Fruit fly (Drosophila melanogaster) whole organism, prepupa: Measurements from ENCODE around the gene Eip75B.
A peak's percentile ranks its signal among the peaks of the same experiment; 100 is the strongest.

ENCODE experiments used
- Blimp-1 ChIP-seq: fragments of 200-800 bp; sonication (Bioruptor generic); optimal IDR thresholded peaks from 3 replicates; lab custom pipeline; 2017; ENCODE audit warnings: missing biosample characterization, missing genetic modification characterization, mild to moderate bottlenecking, moderate library complexity, missing genetic modification reagents
- CG10631 ChIP-seq: fragments of 200-800 bp; sonication (Bioruptor generic); optimal IDR thresholded peaks from 2 replicates; lab custom pipeline; 2016; ENCODE audit warnings: missing biosample characterization, missing genetic modification characterization
- CG10669 ChIP-seq: fragments of 200-800 bp; sonication (Bioruptor generic); optimal IDR thresholded peaks from 3 replicates; lab custom pipeline; 2018; ENCODE audit warnings: missing biosample characterization, mild to moderate bottlenecking, missing genetic modification characterization, moderate library complexity
- CG11294 ChIP-seq: fragments of 200-800 bp; sonication (Bioruptor generic); IDR thresholded peaks from 2 replicates; pipeline ENCODE4 v1.3.6; 2022; ENCODE audit warnings: missing biosample characterization, missing genetic modification characterization
- CG11762 ChIP-seq: fragments of 200-800 bp; sonication (Bioruptor generic); optimal IDR thresholded peaks from 3 replicates; lab custom pipeline; 2016; ENCODE audit warnings: missing biosample characterization, missing genetic modification characterization; ENCODE audit not compliant: insufficient read depth
- CG11902 ChIP-seq: fragments of 200-800 bp; sonication (Bioruptor generic); optimal IDR thresholded peaks from 3 replicates; lab custom pipeline; 2016; ENCODE audit warnings: missing biosample characterization, missing genetic modification characterization
- CG1621 ChIP-seq: fragments of 200-800 bp; sonication (Bioruptor generic); optimal IDR thresholded peaks from 3 replicates; lab custom pipeline; 2018; ENCODE audit warnings: missing biosample characterization, mild to moderate bottlenecking, missing genetic modification characterization
- CG16779 ChIP-seq: fragments of 200-800 bp; sonication (Bioruptor generic); optimal IDR thresholded peaks from 3 replicates; lab custom pipeline; 2017; ENCODE audit warnings: missing biosample characterization, mild to moderate bottlenecking, missing genetic modification characterization
- CG3032 ChIP-seq: fragments of 200-800 bp; optimal IDR thresholded peaks from 2 replicates; lab custom pipeline; 2019; ENCODE audit warnings: missing biosample characterization, mild to moderate bottlenecking, missing genetic modification characterization, moderate library complexity
- CG31627 ChIP-seq: fragments of 200-800 bp; sonication (Bioruptor generic); optimal IDR thresholded peaks from 3 replicates; lab custom pipeline; 2016; ENCODE audit warnings: missing biosample characterization, missing genetic modification characterization
- CG32006 ChIP-seq: fragments of 200-800 bp; sonication (Bioruptor generic); optimal IDR thresholded peaks from 3 replicates; lab custom pipeline; 2017; ENCODE audit warnings: missing biosample characterization, mild to moderate bottlenecking, missing genetic modification characterization
- CG34406 ChIP-seq: fragments of 200-800 bp; sonication (Bioruptor generic); optimal IDR thresholded peaks from 3 replicates; lab custom pipeline; 2016; ENCODE audit warnings: missing biosample characterization, missing genetic modification characterization
- CG3919 ChIP-seq: fragments of 200-800 bp; sonication (Bioruptor generic); optimal IDR thresholded peaks from 3 replicates; lab custom pipeline; 2016; ENCODE audit warnings: missing biosample characterization, missing genetic modification characterization
- CG4318 ChIP-seq: fragments of 200-800 bp; sonication (Bioruptor generic); optimal IDR thresholded peaks from 3 replicates; lab custom pipeline; 2017; ENCODE audit warnings: missing biosample characterization, mild to moderate bottlenecking, missing genetic modification characterization
- CG6163 ChIP-seq: fragments of 200-800 bp; sonication (Bioruptor generic); IDR thresholded peaks from 3 replicates; pipeline ENCODE4 v1.3.6; 2022; ENCODE audit warnings: missing biosample characterization, missing genetic modification characterization
- CG6276 ChIP-seq: fragments of 200-800 bp; sonication (Bioruptor generic); optimal IDR thresholded peaks from 2 replicates; lab custom pipeline; 2017; ENCODE audit warnings: missing biosample characterization, mild to moderate bottlenecking, missing genetic modification characterization
- CG6792 ChIP-seq: fragments of 200-800 bp; sonication (Bioruptor generic); optimal IDR thresholded peaks from 3 replicates; lab custom pipeline; 2016; ENCODE audit warnings: missing biosample characterization, missing genetic modification characterization
- CG6854 ChIP-seq: fragments of 200-800 bp; sonication (Bioruptor generic); optimal IDR thresholded peaks from 2 replicates; lab custom pipeline; 2017; ENCODE audit warnings: missing biosample characterization, mild to moderate bottlenecking, missing genetic modification characterization
- CG7368 ChIP-seq: fragments of 200-800 bp; sonication (Bioruptor generic); optimal IDR thresholded peaks from 3 replicates; lab custom pipeline; 2016; ENCODE audit warnings: missing biosample characterization, missing genetic modification characterization
- CG8119 ChIP-seq: fragments of 200-800 bp; sonication (Bioruptor generic); IDR thresholded peaks from 3 replicates; pipeline ENCODE4 v1.3.6; 2022; ENCODE audit warnings: missing biosample characterization, missing genetic modification characterization
- Eip75B ChIP-seq: fragments of 200-800 bp; sonication (Bioruptor generic); optimal IDR thresholded peaks from 3 replicates; lab custom pipeline; 2016; ENCODE audit warnings: missing biosample characterization, missing genetic modification characterization
- Eip78C ChIP-seq: fragments of 200-800 bp; sonication (Bioruptor generic); peaks from one replicate; lab custom pipeline; 2016; ENCODE audit warnings: missing biosample characterization, missing genetic modification characterization
- Eip93F ChIP-seq: fragments of 200-800 bp; sonication (Bioruptor generic); optimal IDR thresholded peaks from 2 replicates; lab custom pipeline; 2016; ENCODE audit warnings: missing biosample characterization, mild to moderate bottlenecking, missing genetic modification characterization
- Ets21C ChIP-seq: fragments of 200-800 bp; sonication (Bioruptor generic); optimal IDR thresholded peaks from 3 replicates; lab custom pipeline; 2016; ENCODE audit warnings: missing biosample characterization, missing genetic modification characterization
- Ets96B ChIP-seq: fragments of 200-800 bp; optimal IDR thresholded peaks from 2 replicates; lab custom pipeline; 2019; ENCODE audit warnings: missing biosample characterization, mild to moderate bottlenecking, missing genetic modification characterization, moderate library complexity
- Hr38 ChIP-seq: sonication (Bioruptor generic); optimal IDR thresholded peaks from 2 replicates; lab custom pipeline; 2016; ENCODE audit warnings: missing biosample characterization, missing genetic modification characterization
- Hr39 ChIP-seq: fragments of 200-800 bp; sonication (Bioruptor generic); optimal IDR thresholded peaks from 2 replicates; lab custom pipeline; 2016; ENCODE audit warnings: missing biosample characterization, missing genetic modification characterization
- Hr4 ChIP-seq: fragments of 200-800 bp; sonication (Bioruptor generic); optimal IDR thresholded peaks from 3 replicates; lab custom pipeline; 2016; ENCODE audit warnings: missing biosample characterization, missing genetic modification characterization
- Met ChIP-seq: fragments of 200-800 bp; sonication (Bioruptor generic); optimal IDR thresholded peaks from 3 replicates; lab custom pipeline; 2016; ENCODE audit warnings: missing biosample characterization, missing genetic modification characterization
- OdsH ChIP-seq: fragments of 200-800 bp; sonication (Bioruptor generic); optimal IDR thresholded peaks from 3 replicates; lab custom pipeline; 2016; ENCODE audit warnings: missing biosample characterization, missing genetic modification characterization
- Smox ChIP-seq: fragments of 200-800 bp; sonication (Bioruptor generic); optimal IDR thresholded peaks from 3 replicates; lab custom pipeline; 2016; ENCODE audit warnings: missing biosample characterization, missing genetic modification characterization
- Sox102F ChIP-seq: fragments of 200-800 bp; sonication (Bioruptor generic); optimal IDR thresholded peaks from 2 replicates; lab custom pipeline; 2016; ENCODE audit warnings: missing biosample characterization, mild to moderate bottlenecking, missing genetic modification characterization
- Sox14 ChIP-seq: fragments of 200-800 bp; sonication (Bioruptor generic); optimal IDR thresholded peaks from 3 replicates; lab custom pipeline; 2016; ENCODE audit warnings: missing biosample characterization, missing genetic modification characterization
- Sox15 ChIP-seq: fragments of 200-800 bp; sonication (Bioruptor generic); optimal IDR thresholded peaks from 3 replicates; lab custom pipeline; 2016; ENCODE audit warnings: missing biosample characterization, missing genetic modification characterization
- achi ChIP-seq: fragments of 200-800 bp; sonication (Bioruptor generic); optimal IDR thresholded peaks from 3 replicates; lab custom pipeline; 2016; ENCODE audit warnings: missing biosample characterization, missing genetic modification characterization
- acj6 ChIP-seq: fragments of 200-800 bp; sonication (Bioruptor generic); optimal IDR thresholded peaks from 3 replicates; lab custom pipeline; 2016; ENCODE audit warnings: missing biosample characterization, missing genetic modification characterization
- cyc ChIP-seq: fragments of 200-800 bp; sonication (Bioruptor generic); optimal IDR thresholded peaks from 3 replicates; lab custom pipeline; 2016; ENCODE audit warnings: missing biosample characterization, missing genetic modification characterization
- dac ChIP-seq: fragments of 200-800 bp; sonication (Bioruptor generic); optimal IDR thresholded peaks from 2 replicates; lab custom pipeline; 2017; ENCODE audit warnings: missing biosample characterization, mild to moderate bottlenecking, missing genetic modification characterization
- dsx ChIP-seq: fragments of 200-800 bp; optimal IDR thresholded peaks from 3 replicates; lab custom pipeline; 2019; ENCODE audit warnings: missing biosample characterization, mild to moderate bottlenecking, missing genetic modification characterization, moderate library complexity; ENCODE audit not compliant: poor library complexity, severe bottlenecking
- eg ChIP-seq: fragments of 200-800 bp; sonication (Bioruptor generic); IDR thresholded peaks from 3 replicates; pipeline ENCODE4 v1.3.6; 2022; ENCODE audit warnings: missing biosample characterization, missing genetic modification characterization
- esn ChIP-seq: fragments of 200-800 bp; sonication (Bioruptor generic); optimal IDR thresholded peaks from 2 replicates; lab custom pipeline; 2016; ENCODE audit warnings: missing biosample characterization, mild to moderate bottlenecking, missing genetic modification characterization, moderate library complexity
- fd59A ChIP-seq: fragments of 200-800 bp; sonication (Bioruptor generic); optimal IDR thresholded peaks from 2 replicates; lab custom pipeline; 2017; ENCODE audit warnings: missing biosample characterization, mild to moderate bottlenecking, missing genetic modification characterization, missing genetic modification reagents
- fd85E ChIP-seq: fragments of 200-800 bp; sonication (Bioruptor generic); optimal IDR thresholded peaks from 3 replicates; lab custom pipeline; 2016; ENCODE audit warnings: missing biosample characterization, missing genetic modification characterization
- fkh ChIP-seq: fragments of 200-800 bp; sonication (Bioruptor generic); optimal IDR thresholded peaks from 3 replicates; lab custom pipeline; 2017; ENCODE audit warnings: missing biosample characterization, mild to moderate bottlenecking, missing genetic modification characterization, moderate library complexity
- lz ChIP-seq: fragments of 200-800 bp; sonication (Bioruptor generic); optimal IDR thresholded peaks from 3 replicates; lab custom pipeline; 2016; ENCODE audit warnings: missing biosample characterization, missing genetic modification characterization
- net ChIP-seq: fragments of 200-800 bp; sonication (Bioruptor generic); optimal IDR thresholded peaks from 3 replicates; lab custom pipeline; 2016; ENCODE audit warnings: missing biosample characterization, missing genetic modification characterization
- pdm3 ChIP-seq: fragments of 200-800 bp; sonication (Bioruptor generic); optimal IDR thresholded peaks from 3 replicates; lab custom pipeline; 2016; ENCODE audit warnings: missing biosample characterization, missing genetic modification characterization
- salr ChIP-seq, 2 experiments: fragments of 200-800 bp; sonication (Bioruptor generic); optimal IDR thresholded peaks; 3 replicates each; lab custom pipeline; 2016 to 2018; ENCODE audit warnings: missing biosample characterization in 2 of 2, missing genetic modification characterization in 2 of 2, mild to moderate bottlenecking in 1 of 2
- spab ChIP-seq: fragments of 200-800 bp; sonication (Bioruptor generic); optimal IDR thresholded peaks from 2 replicates; lab custom pipeline; 2017; ENCODE audit warnings: missing biosample characterization, mild to moderate bottlenecking, missing genetic modification characterization, missing genetic modification reagents
- ss ChIP-seq, 2 experiments: fragments of 200-800 bp; sonication (Bioruptor generic); optimal IDR thresholded peaks; 2 replicates in 1 of 2; 3 replicates in 1 of 2; lab custom pipeline; 2017 to 2018; ENCODE audit warnings: mild to moderate bottlenecking in 2 of 2, missing biosample characterization in 2 of 2, missing genetic modification characterization in 2 of 2, moderate library complexity in 1 of 2
- svp ChIP-seq: fragments of 200-800 bp; sonication (Bioruptor generic); peaks from one replicate; lab custom pipeline; 2016; ENCODE audit warnings: missing biosample characterization, missing genetic modification characterization
- vri ChIP-seq: fragments of 200-800 bp; sonication (Bioruptor generic); optimal IDR thresholded peaks from 3 replicates; lab custom pipeline; 2016; ENCODE audit warnings: missing biosample characterization, mild to moderate bottlenecking, missing genetic modification characterization

Gene Eip75B

DNA sequence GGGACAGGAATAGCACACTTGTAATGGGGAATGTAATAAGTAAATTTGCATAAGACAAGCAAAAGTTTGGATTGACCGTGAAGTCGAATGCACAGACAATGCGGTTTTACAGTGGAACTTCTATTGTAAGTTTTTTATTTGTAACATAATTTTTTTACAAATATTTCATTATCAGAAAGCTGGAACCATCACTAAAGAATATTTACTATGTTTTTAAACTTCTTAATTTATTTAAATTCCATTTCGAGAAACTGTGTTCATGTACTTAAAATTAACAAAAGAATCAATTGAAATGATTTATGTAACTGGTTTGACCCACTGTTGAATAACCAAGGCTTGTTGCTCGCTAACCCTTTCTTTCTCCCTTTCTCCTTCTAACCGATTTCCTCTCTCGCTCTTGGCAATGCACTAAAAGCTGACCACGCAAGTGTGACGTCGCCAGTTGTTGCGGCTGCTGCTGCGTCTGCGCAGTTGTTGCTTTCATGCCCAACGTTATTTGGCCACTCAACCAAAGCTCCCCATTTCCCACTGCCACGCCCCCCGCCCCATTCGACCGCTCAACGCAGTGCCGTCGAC lies 37.0 kb upstream of the Eip75B start:
- TF ChIP-seq fd59A (GFP tag; lab: Kevin White, UChicago) (no peak), CG10669 (GFP tag; lab: Kevin White, UChicago) (no peak), Hr38 (GFP tag; lab: Kevin White, UChicago) (no peak), CG4318 (no peak), CG11294 (GFP tag; lab: Robert Waterston, UW) (no peak), acj6 (GFP tag; lab: Kevin White, UChicago) (peak; percentile 54), eg (GFP tag; lab: Robert Waterston, UW) (no peak), spab (no peak), Ets21C (GFP tag; lab: Kevin White, UChicago) (peak; percentile 34), cyc (GFP tag; lab: Kevin White, UChicago) (peak; percentile 37), CG10631 (GFP tag; lab: Kevin White, UChicago) (peak; percentile 7), Hr4 (GFP tag; lab: Kevin White, UChicago) (peak; percentile 20), Eip78C (GFP tag; lab: Kevin White, UChicago) (peak; percentile 85), Sox14 (GFP tag; lab: Kevin White, UChicago) (peak; percentile 18), CG34406 (peak; percentile 8), OdsH (GFP tag; lab: Kevin White, UChicago) (peak; percentile 9), salr (GFP tag; optimal IDR thresholded peaks at IDR 0.05; lab: Kevin White, UChicago) (no peak), Smox (peak; percentile 65), Met (GFP tag; lab: Kevin White, UChicago) (peak; percentile 59), fkh (no peak), dac (GFP tag; lab: Kevin White, UChicago) (no peak), CG31627 (GFP tag; lab: Kevin White, UChicago) (peak; percentile 20), fd85E (GFP tag; lab: Kevin White, UChicago) (no peak), CG8119 (GFP tag; lab: Robert Waterston, UW) (peak; percentile 46; the same call in 1 of the 3 replicates), Blimp-1 (GFP tag; lab: Kevin White, UChicago) (peak; percentile 20), achi (peak; percentile 30), Ets96B (peak; percentile 6), CG6276 (GFP tag; lab: Kevin White, UChicago) (peak; percentile 20), dsx (GFP tag; lab: Kevin White, UChicago) (no peak), net (GFP tag; lab: Kevin White, UChicago) (peak; percentile 1), CG1621 (tag; lab: Kevin White, UChicago) (no peak), CG11762 (no peak), vri (peak; percentile 1), pdm3 (GFP tag; lab: Kevin White, UChicago) (peak; percentile 26), ss (GFP tag; optimal IDR thresholded peaks at IDR 0.05; lab: Kevin White, UChicago) (no peak), CG11902 (GFP tag; lab: Kevin White, UChicago) (no peak), Hr39 (peak; percentile 23), Eip75B (peak; percentile 19), CG6792 (GFP tag; lab: Kevin White, UChicago) (no peak), lz (GFP tag; lab: Kevin White, UChicago) (peak; percentile 50), CG6163 (0 out of 3 replicates have a peak, but pooled peaks have one; percentile 37), Eip93F (GFP tag; lab: Kevin White, UChicago) (no peak), svp (GFP tag; lab: Kevin White, UChicago) (peak; percentile 79), CG7368 (GFP tag; lab: Kevin White, UChicago) (no peak), CG3032 (tag; lab: Kevin White, UChicago) (peak; percentile 3), Sox15 (no peak), CG6854 (GFP tag; lab: Kevin White, UChicago) (peak; percentile 14), CG16779 (tag; lab: Kevin White, UChicago) (no peak), CG3919 (GFP tag; lab: Kevin White, UChicago) (no peak), CG32006 (GFP tag; lab: Kevin White, UChicago) (peak; percentile 11), esn (peak; percentile 50), Sox102F (GFP tag; lab: Kevin White, UChicago) (peak; percentile 51)
